Worm (Caenorhabditis elegans) whole organism, L1 larva: ENCODE measurements around the gene sri-7.

Source experiments
- C04F5.9 ChIP-seq: sonication (generic microtip); optimal IDR thresholded peaks from 2 replicates; lab custom pipeline; 2016; ENCODE audit warnings: missing genetic modification characterization, missing compliant biosample characterization
- C16A3.4 ChIP-seq: fragments of 150-350 bp; optimal IDR thresholded peaks from 2 replicates; lab custom pipeline; 2014; ENCODE audit warnings: missing biosample characterization, missing genetic modification characterization
- F16B12.6 ChIP-seq: fragments of 150-350 bp; optimal IDR thresholded peaks from 2 replicates; lab custom pipeline; 2014; ENCODE audit warnings: missing biosample characterization, missing genetic modification characterization
- Y116A8C.19 ChIP-seq: sonication (generic microtip); optimal IDR thresholded peaks from 2 replicates; lab custom pipeline; 2016; ENCODE audit warnings: missing compliant biosample characterization, missing genetic modification characterization, borderline replicate concordance
- ceh-63 ChIP-seq: fragments of 200-800 bp; sonication (Bioruptor generic); optimal IDR thresholded peaks from 2 replicates; lab custom pipeline; 2018; ENCODE audit warnings: mild to moderate bottlenecking, missing genetic modification characterization, missing compliant biosample characterization
- dsc-1 ChIP-seq: sonication (generic microtip); optimal IDR thresholded peaks from 2 replicates; lab custom pipeline; 2016; ENCODE audit warnings: mild to moderate bottlenecking, missing genetic modification characterization, missing compliant biosample characterization
- efl-1 ChIP-seq, 4 experiments: fragments of 150-350 bp; optimal IDR thresholded peaks in 3 of 4; peaks in 1 of 4; 1 replicate in 1 of 4; 2 replicates in 3 of 4; lab custom pipeline; 2014; ENCODE audit warnings: missing biosample characterization in 2 of 4, missing genetic modification characterization in 2 of 4, missing genetic modification reagents in 2 of 4
- egl-27 ChIP-seq, 2 experiments: fragments of 150-350 bp in 1 of 2; sonication (generic microtip); optimal IDR thresholded peaks; 3 replicates each; lab custom pipeline; 2017 to 2018; ENCODE audit warnings: missing biosample characterization in 2 of 2, missing genetic modification characterization in 2 of 2, missing genetic modification reagents in 2 of 2
- fkh-4 ChIP-seq: sonication (generic microtip); optimal IDR thresholded peaks from 2 replicates; lab custom pipeline; 2016; ENCODE audit warnings: missing compliant biosample characterization, missing genetic modification characterization, borderline replicate concordance
- fkh-8 ChIP-seq: sonication (generic microtip); optimal IDR thresholded peaks from 2 replicates; lab custom pipeline; 2016; ENCODE audit warnings: mild to moderate bottlenecking, missing genetic modification characterization, missing compliant biosample characterization
- hlh-17 ChIP-seq: fragments of 200-800 bp; sonication (Bioruptor generic); optimal IDR thresholded peaks from 2 replicates; lab custom pipeline; 2018; ENCODE audit warnings: missing genetic modification characterization, mild to moderate bottlenecking, missing compliant biosample characterization, moderate library complexity, borderline replicate concordance
- hlh-4 ChIP-seq: sonication (generic microtip); optimal IDR thresholded peaks from 2 replicates; lab custom pipeline; 2016; ENCODE audit warnings: mild to moderate bottlenecking, missing genetic modification characterization, missing compliant biosample characterization
- lin-13 ChIP-seq: fragments of 150-350 bp; optimal IDR thresholded peaks from 2 replicates; lab custom pipeline; 2014; ENCODE audit warnings: missing biosample characterization, missing genetic modification reagents, missing genetic modification characterization
- lin-14 ChIP-seq: fragments of 200-800 bp; sonication (Bioruptor generic); optimal IDR thresholded peaks from 2 replicates; lab custom pipeline; 2018; ENCODE audit warnings: mild to moderate bottlenecking, missing genetic modification characterization, moderate library complexity, missing compliant biosample characterization
- lin-35 ChIP-seq, 2 experiments: fragments of 150-350 bp; optimal IDR thresholded peaks; 2 replicates each; lab custom pipeline; 2014; ENCODE audit warnings: missing biosample characterization in 2 of 2, missing genetic modification characterization in 2 of 2, missing genetic modification reagents in 2 of 2
- mab-9 ChIP-seq: fragments of 200-800 bp; sonication (Bioruptor generic); IDR thresholded peaks from 2 replicates; pipeline ENCODE4 v1.3.6; 2022; ENCODE audit warnings: missing genetic modification reagents, missing genetic modification characterization, missing compliant biosample characterization
- nhr-11 ChIP-seq: fragments of 150-350 bp; optimal IDR thresholded peaks from 2 replicates; lab custom pipeline; 2014; ENCODE audit warnings: missing biosample characterization, missing genetic modification characterization
- nhr-12 ChIP-seq: sonication (generic microtip); optimal IDR thresholded peaks from 2 replicates; lab custom pipeline; 2017; ENCODE audit warnings: missing biosample characterization, missing genetic modification characterization
- nhr-19 ChIP-seq: fragments of 200-800 bp; sonication (Bioruptor generic); conservative IDR thresholded peaks from 2 replicates; pipeline ENCODE4 v1.3.6; 2022; ENCODE audit warnings: missing genetic modification characterization, missing compliant biosample characterization
- nhr-20 ChIP-seq: sonication (generic microtip); optimal IDR thresholded peaks from 2 replicates; lab custom pipeline; 2016; ENCODE audit warnings: mild to moderate bottlenecking, missing genetic modification characterization, missing compliant biosample characterization
- nhr-237 ChIP-seq: fragments of 150-350 bp; optimal IDR thresholded peaks from 2 replicates; lab custom pipeline; 2014; ENCODE audit warnings: missing biosample characterization, missing genetic modification characterization
- nhr-28 ChIP-seq: fragments of 150-350 bp; optimal IDR thresholded peaks from 2 replicates; lab custom pipeline; 2014; ENCODE audit warnings: missing biosample characterization, missing genetic modification characterization
- nhr-47 ChIP-seq: sonication (generic microtip); optimal IDR thresholded peaks from 2 replicates; lab custom pipeline; 2016; ENCODE audit warnings: mild to moderate bottlenecking, missing genetic modification characterization, moderate library complexity, missing compliant biosample characterization
- nhr-71 ChIP-seq: sonication (generic microtip); optimal IDR thresholded peaks from 2 replicates; lab custom pipeline; 2016; ENCODE audit warnings: mild to moderate bottlenecking, missing genetic modification characterization, moderate library complexity, missing compliant biosample characterization
- nhr-76 ChIP-seq: sonication (generic microtip); optimal IDR thresholded peaks from 2 replicates; lab custom pipeline; 2017; ENCODE audit warnings: missing biosample characterization, missing genetic modification characterization
- nhr-77 ChIP-seq: fragments of 150-350 bp; optimal IDR thresholded peaks from 2 replicates; lab custom pipeline; 2014; ENCODE audit warnings: missing biosample characterization, missing genetic modification characterization
- nhr-85 ChIP-seq: sonication (generic microtip); peaks from one replicate; lab custom pipeline; 2016; ENCODE audit warnings: missing genetic modification characterization, inconsistent platforms, missing compliant biosample characterization
- snu-23 ChIP-seq: sonication (generic microtip); optimal IDR thresholded peaks from 2 replicates; lab custom pipeline; 2016; ENCODE audit warnings: missing genetic modification characterization, missing compliant biosample characterization
- sptf-1 ChIP-seq: fragments of 150-350 bp; optimal IDR thresholded peaks from 2 replicates; lab custom pipeline; 2014; ENCODE audit warnings: missing biosample characterization, missing genetic modification characterization
- sup-37 ChIP-seq: fragments of 200-800 bp; sonication (Bioruptor generic); optimal IDR thresholded peaks from 2 replicates; lab custom pipeline; 2018; ENCODE audit warnings: mild to moderate bottlenecking, missing genetic modification characterization, missing compliant biosample characterization
- tbx-2 ChIP-seq: sonication (generic microtip); optimal IDR thresholded peaks from 2 replicates; lab custom pipeline; 2016; ENCODE audit warnings: missing genetic modification characterization, missing compliant biosample characterization
- unc-130 ChIP-seq: fragments of 150-350 bp; optimal IDR thresholded peaks from 2 replicates; lab custom pipeline; 2017; ENCODE audit warnings: missing biosample characterization, missing genetic modification characterization, inconsistent platforms
- vab-15 ChIP-seq: sonication (generic microtip); optimal IDR thresholded peaks from 2 replicates; lab custom pipeline; 2017; ENCODE audit warnings: missing genotype, mild to moderate bottlenecking, missing genetic modification characterization, missing compliant biosample characterization
- xbp-1 ChIP-seq: sonication (generic microtip); optimal IDR thresholded peaks from 2 replicates; lab custom pipeline; 2016; ENCODE audit warnings: missing genetic modification characterization, missing compliant biosample characterization
- zip-4 ChIP-seq: fragments of 200-800 bp; sonication (Bioruptor generic); optimal IDR thresholded peaks from 2 replicates; lab custom pipeline; 2018; ENCODE audit warnings: mild to moderate bottlenecking, missing genetic modification characterization, moderate library complexity, missing compliant biosample characterization

The sri-7 gene

DNA sequence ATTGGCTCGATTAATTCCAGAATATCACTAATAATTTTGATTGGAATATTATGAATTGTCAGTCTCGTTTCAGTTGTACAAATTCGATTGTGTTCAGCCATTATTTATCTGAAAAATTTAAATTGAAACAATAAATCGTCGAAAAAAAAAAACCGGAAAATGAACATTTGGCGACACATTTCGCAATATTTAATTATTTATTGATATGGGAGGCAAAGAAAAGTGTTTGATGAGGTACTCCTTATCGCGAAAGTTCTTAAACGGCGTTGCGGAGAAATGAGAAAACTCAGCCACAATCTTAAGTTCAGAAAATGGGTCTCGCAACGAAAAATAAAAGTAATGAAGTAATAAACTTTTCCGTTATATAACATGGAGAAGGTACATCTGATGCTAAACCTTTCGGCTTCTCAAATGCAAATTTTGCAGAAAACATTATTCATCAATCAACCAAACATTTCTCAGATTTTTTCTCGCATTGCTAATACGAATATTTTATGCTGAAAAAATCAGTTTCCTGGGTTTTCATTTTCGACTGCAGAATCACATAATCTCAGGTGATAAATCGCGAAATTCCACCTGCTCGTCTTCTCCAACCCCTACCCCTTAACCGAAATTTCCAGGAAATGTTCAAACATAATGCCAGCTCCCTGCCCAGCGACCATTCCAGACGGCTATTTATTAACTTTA lies at the start of gene sri-7, which contains the start of gene T06E6.15:
sri-7 (plus strand) TSS at position 637 of the 687 bp plus-strand sequence.
T06E6.15 (minus strand) TSS at position 101 of the 687 bp plus-strand sequence.
- no peak for TF ChIP-seq nhr-11 (tag; lab: Kevin White, UChicago)
- TF ChIP-seq lin-13 (GFP tag; lab: Kevin White, UChicago): no peak
- peak; percentile 89 for TF ChIP-seq hlh-4 (tag; lab: Kevin White, UChicago)
- no peak for TF ChIP-seq ceh-63
- TF ChIP-seq sup-37: no peak
- no peak for TF ChIP-seq nhr-77 (tag; lab: Kevin White, UChicago)
- TF ChIP-seq hlh-17 (GFP tag; lab: Kevin White, UChicago): no peak
- no peak for TF ChIP-seq nhr-71 (tag; lab: Kevin White, UChicago)
- no peak for TF ChIP-seq lin-35 (GFP tag; optimal IDR thresholded peaks at IDR 0.05; lab: Kevin White, UChicago)
- no peak for TF ChIP-seq efl-1 (optimal IDR thresholded peaks at IDR 0.05; lab: Kevin White, UChicago)
- TF ChIP-seq efl-1 (GFP tag; optimal IDR thresholded peaks at IDR 0.05 in 1 of 2; lab: Kevin White, UChicago): peak in 1 of 2 experiments; percentile 40
- TF ChIP-seq xbp-1 (tag; lab: Kevin White, UChicago): no peak
- no peak for TF ChIP-seq mab-9 (GFP tag; lab: Robert Waterston, UW)
- no peak for TF ChIP-seq fkh-8 (tag; lab: Kevin White, UChicago)
- TF ChIP-seq, all 84 proteins: peak for 2

DNA sequence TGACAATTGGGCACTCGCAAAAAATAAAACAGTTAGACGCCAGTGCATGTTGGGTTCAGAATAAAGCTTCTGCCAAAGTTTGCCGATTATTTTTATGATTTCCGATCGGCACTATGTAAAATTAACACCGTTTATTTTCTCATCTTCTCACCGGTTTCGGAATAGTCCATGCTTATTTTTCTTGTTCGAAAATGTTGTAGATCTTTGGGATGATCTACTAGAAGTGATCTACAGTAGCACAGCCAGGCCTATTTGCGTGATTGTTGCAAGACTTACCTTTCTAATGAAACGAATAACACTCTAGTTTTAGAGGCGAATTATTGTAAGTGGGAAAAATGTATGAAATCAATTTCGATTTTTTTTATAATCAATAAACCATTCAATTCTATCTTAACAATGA lies 49.5 kb upstream of the sri-7 start, which contains the start of gene clec-231:
clec-231 (minus strand) TSS at position 101 of the 400 bp plus-strand sequence.
- TF ChIP-seq efl-1 (optimal IDR thresholded peaks at IDR 0.05; lab: Kevin White, UChicago): no peak
- no peak for TF ChIP-seq efl-1 (GFP tag; optimal IDR thresholded peaks at IDR 0.05 in 1 of 2; lab: Kevin White, UChicago)
- no peak for TF ChIP-seq nhr-12 (tag; lab: Kevin White, UChicago)
- no peak for TF ChIP-seq C04F5.9 (tag; lab: Kevin White, UChicago)
- no peak for TF ChIP-seq sptf-1 (tag; lab: Kevin White, UChicago)
- TF ChIP-seq F16B12.6: no peak
- no peak for TF ChIP-seq zip-4 (GFP tag; lab: Kevin White, UChicago)
- TF ChIP-seq ceh-63: no peak
- no peak for TF ChIP-seq snu-23 (GFP tag; lab: Kevin White, UChicago)
- no peak for TF ChIP-seq nhr-85 (tag; lab: Kevin White, UChicago)
- no peak for TF ChIP-seq nhr-47 (tag; lab: Kevin White, UChicago)
- TF ChIP-seq fkh-4: no peak
- no peak for TF ChIP-seq nhr-77 (tag; lab: Kevin White, UChicago)
- TF ChIP-seq nhr-20: no peak
- no peak for TF ChIP-seq nhr-19 (GFP tag; lab: Robert Waterston, UW)
- no peak for TF ChIP-seq tbx-2 (tag; lab: Kevin White, UChicago)

DNA sequence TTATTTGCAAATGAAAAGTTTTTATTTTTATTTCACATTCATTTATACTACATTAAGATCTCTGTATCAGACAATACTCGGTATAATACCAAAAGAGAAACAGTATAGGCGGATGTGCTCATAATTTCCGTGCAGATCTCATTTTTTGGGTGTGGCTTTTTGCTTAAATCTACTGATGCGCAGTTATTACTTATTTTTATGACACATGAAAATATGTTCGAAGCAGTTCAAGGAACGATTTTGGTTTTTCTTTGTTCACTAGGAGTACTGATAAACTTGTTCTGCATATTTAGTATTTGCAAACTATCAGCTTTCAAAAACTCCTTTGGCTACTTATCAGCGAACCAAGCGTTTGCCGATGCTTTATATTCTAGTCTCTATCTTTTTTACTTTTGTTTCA lies 47.8 kb upstream of the sri-7 start, which contains the start of gene srx-58:
srx-58 (plus strand) TSS at position 301 of the 400 bp plus-strand sequence.
- TF ChIP-seq lin-35 (GFP tag; optimal IDR thresholded peaks at IDR 0.05; lab: Kevin White, UChicago): no peak
- no peak for TF ChIP-seq nhr-20
- TF ChIP-seq nhr-28: no peak
- no peak for TF ChIP-seq lin-14
- TF ChIP-seq nhr-76 (tag; lab: Kevin White, UChicago): no peak
- TF ChIP-seq dsc-1 (tag; lab: Kevin White, UChicago): no peak
- TF ChIP-seq vab-15 (tag; lab: Kevin White, UChicago): no peak
- no peak for TF ChIP-seq Y116A8C.19 (tag; lab: Kevin White, UChicago)
- no peak for TF ChIP-seq C16A3.4 (tag; lab: Kevin White, UChicago)
- no peak for TF ChIP-seq nhr-237 (tag; lab: Kevin White, UChicago)
- no peak for TF ChIP-seq egl-27 (tag; optimal IDR thresholded peaks at IDR 0.05; lab: Kevin White, UChicago)
- no peak for TF ChIP-seq nhr-71 (tag; lab: Kevin White, UChicago)
- no peak for TF ChIP-seq unc-130 (tag; lab: Kevin White, UChicago)
